Worm (Caenorhabditis elegans) whole organism, late embryonic: ENCODE data around the gene fkh-5.

Experiments
- C08G9.2 ChIP-seq: sonication (generic microtip); optimal IDR thresholded peaks from 2 replicates; lab custom pipeline; 2016; ENCODE audit warnings: mild to moderate bottlenecking, missing genetic modification characterization, moderate library complexity, missing compliant biosample characterization
- C38D4.7 ChIP-seq: fragments of 200-800 bp; sonication (Bioruptor generic); optimal IDR thresholded peaks from 2 replicates; lab custom pipeline; 2018; ENCODE audit warnings: mild to moderate bottlenecking, missing genetic modification characterization, moderate library complexity, missing compliant biosample characterization
- F13H6.1 ChIP-seq: sonication (generic microtip); optimal IDR thresholded peaks from 2 replicates; lab custom pipeline; 2016; ENCODE audit warnings: missing genetic modification characterization, missing compliant biosample characterization
- T23F11.4 ChIP-seq: fragments of 200-800 bp; sonication (Bioruptor generic); optimal IDR thresholded peaks from 2 replicates; lab custom pipeline; 2018; ENCODE audit warnings: mild to moderate bottlenecking, missing genetic modification characterization, missing compliant biosample characterization
- ahr-1 ChIP-seq: sonication (generic microtip); optimal IDR thresholded peaks from 2 replicates; lab custom pipeline; 2016; ENCODE audit warnings: missing genetic modification characterization, missing compliant biosample characterization
- ceh-14 ChIP-seq: sonication (generic microtip); optimal IDR thresholded peaks from 2 replicates; lab custom pipeline; 2016; ENCODE audit warnings: missing genotype, missing genetic modification characterization, missing compliant biosample characterization
- ceh-2 ChIP-seq: sonication (generic microtip); optimal IDR thresholded peaks from 2 replicates; lab custom pipeline; 2016; ENCODE audit warnings: missing genotype, missing genetic modification characterization, missing compliant biosample characterization
- ceh-24 ChIP-seq: sonication (generic microtip); optimal IDR thresholded peaks from 2 replicates; lab custom pipeline; 2016; ENCODE audit warnings: mild to moderate bottlenecking, missing genetic modification characterization, missing compliant biosample characterization
- ceh-48 ChIP-seq: sonication (generic microtip); optimal IDR thresholded peaks from 2 replicates; lab custom pipeline; 2016; ENCODE audit warnings: missing genetic modification characterization, inconsistent platforms, missing compliant biosample characterization
- ceh-6 ChIP-seq: fragments of 200-800 bp; sonication (Bioruptor generic); optimal IDR thresholded peaks from 2 replicates; lab custom pipeline; 2018; ENCODE audit warnings: mild to moderate bottlenecking, missing genetic modification characterization, missing compliant biosample characterization
- elt-4 ChIP-seq: sonication (generic microtip); optimal IDR thresholded peaks from 2 replicates; lab custom pipeline; 2016; ENCODE audit warnings: missing genetic modification characterization, missing compliant biosample characterization
- ets-4 ChIP-seq: sonication (generic microtip); optimal IDR thresholded peaks from 2 replicates; lab custom pipeline; 2016; ENCODE audit warnings: missing genetic modification characterization, missing compliant biosample characterization
- fkh-10 ChIP-seq: fragments of 150-350 bp; optimal IDR thresholded peaks from 2 replicates; lab custom pipeline; 2014; ENCODE audit warnings: missing biosample characterization, missing genetic modification reagents, missing genetic modification characterization
- fkh-6 ChIP-seq: sonication (generic microtip); optimal IDR thresholded peaks from 2 replicates; lab custom pipeline; 2016; ENCODE audit warnings: missing genetic modification characterization, missing compliant biosample characterization
- gmeb-2 ChIP-seq: sonication (generic microtip); optimal IDR thresholded peaks from 2 replicates; lab custom pipeline; 2016; ENCODE audit warnings: missing genetic modification characterization, inconsistent platforms, missing compliant biosample characterization
- hlh-30 ChIP-seq: sonication (generic microtip); optimal IDR thresholded peaks from 2 replicates; lab custom pipeline; 2017; ENCODE audit warnings: antibody characterized with exemption, missing genetic modification characterization, missing compliant biosample characterization; ENCODE audit not compliant: insufficient read depth
- hlh-6 ChIP-seq: sonication (generic microtip); optimal IDR thresholded peaks from 2 replicates; lab custom pipeline; 2016; ENCODE audit warnings: missing genotype, missing genetic modification characterization, missing compliant biosample characterization
- lin-11 ChIP-seq: fragments of 200-800 bp; sonication (Bioruptor generic); optimal IDR thresholded peaks from 2 replicates; lab custom pipeline; 2018; ENCODE audit warnings: mild to moderate bottlenecking, missing genetic modification characterization, missing compliant biosample characterization
- madf-2 ChIP-seq: sonication (generic microtip); optimal IDR thresholded peaks from 2 replicates; lab custom pipeline; 2017; ENCODE audit warnings: missing genetic modification characterization, missing compliant biosample characterization
- npax-4 ChIP-seq: sonication (generic microtip); optimal IDR thresholded peaks from 2 replicates; lab custom pipeline; 2016; ENCODE audit warnings: missing genetic modification characterization, missing compliant biosample characterization
- odd-2 ChIP-seq: sonication (generic microtip); optimal IDR thresholded peaks from 2 replicates; lab custom pipeline; 2017; ENCODE audit warnings: antibody characterized with exemption, mild to moderate bottlenecking, missing genetic modification characterization, missing compliant biosample characterization
- pat-9 ChIP-seq: fragments of 200-800 bp; sonication (Bioruptor generic); optimal IDR thresholded peaks from 2 replicates; lab custom pipeline; 2018; ENCODE audit warnings: mild to moderate bottlenecking, missing genetic modification characterization, moderate library complexity, missing compliant biosample characterization
- pha-4 ChIP-seq: fragments of 150-350 bp; optimal IDR thresholded peaks from 2 replicates; lab custom pipeline; 2018; ENCODE audit warnings: missing biosample characterization, missing genetic modification reagents, missing genetic modification characterization
- pqm-1 ChIP-seq: sonication (generic microtip); optimal IDR thresholded peaks from 2 replicates; lab custom pipeline; 2016; ENCODE audit warnings: missing genetic modification characterization, missing compliant biosample characterization
- pros-1 ChIP-seq: fragments of 150-350 bp; optimal IDR thresholded peaks from 2 replicates; lab custom pipeline; 2014; ENCODE audit warnings: missing biosample characterization, missing genetic modification reagents, missing genetic modification characterization
- ref-2 ChIP-seq: sonication (generic microtip); optimal IDR thresholded peaks from 2 replicates; lab custom pipeline; 2016; ENCODE audit warnings: missing genetic modification characterization, missing compliant biosample characterization
- sox-4 ChIP-seq: sonication (generic microtip); optimal IDR thresholded peaks from 2 replicates; lab custom pipeline; 2017; ENCODE audit warnings: mild to moderate bottlenecking, missing genetic modification characterization, inconsistent platforms, missing compliant biosample characterization
- syd-9 ChIP-seq: sonication (generic microtip); optimal IDR thresholded peaks from 2 replicates; lab custom pipeline; 2016; ENCODE audit warnings: mild to moderate bottlenecking, missing genetic modification characterization, moderate library complexity, missing compliant biosample characterization
- tbx-2 ChIP-seq: sonication (generic microtip); optimal IDR thresholded peaks from 2 replicates; lab custom pipeline; 2016; ENCODE audit warnings: missing genetic modification characterization, missing compliant biosample characterization
- tbx-7 ChIP-seq: sonication (generic microtip); optimal IDR thresholded peaks from 2 replicates; lab custom pipeline; 2016; ENCODE audit warnings: missing genotype, missing genetic modification characterization, missing compliant biosample characterization
- ttx-3 ChIP-seq: sonication (generic microtip); optimal IDR thresholded peaks from 2 replicates; lab custom pipeline; 2016; ENCODE audit warnings: missing genetic modification reagents, missing genetic modification characterization, missing compliant biosample characterization
- unc-86 ChIP-seq: sonication (generic microtip); optimal IDR thresholded peaks from 2 replicates; lab custom pipeline; 2016; ENCODE audit warnings: missing genetic modification characterization, missing compliant biosample characterization
- zip-5 ChIP-seq: sonication (generic microtip); optimal IDR thresholded peaks from 2 replicates; lab custom pipeline; 2016; ENCODE audit warnings: missing genetic modification characterization, missing compliant biosample characterization
- ztf-16 ChIP-seq: sonication (generic microtip); optimal IDR thresholded peaks from 2 replicates; lab custom pipeline; 2017; ENCODE audit warnings: missing genetic modification characterization, missing compliant biosample characterization

fkh-5 gene

DNA sequence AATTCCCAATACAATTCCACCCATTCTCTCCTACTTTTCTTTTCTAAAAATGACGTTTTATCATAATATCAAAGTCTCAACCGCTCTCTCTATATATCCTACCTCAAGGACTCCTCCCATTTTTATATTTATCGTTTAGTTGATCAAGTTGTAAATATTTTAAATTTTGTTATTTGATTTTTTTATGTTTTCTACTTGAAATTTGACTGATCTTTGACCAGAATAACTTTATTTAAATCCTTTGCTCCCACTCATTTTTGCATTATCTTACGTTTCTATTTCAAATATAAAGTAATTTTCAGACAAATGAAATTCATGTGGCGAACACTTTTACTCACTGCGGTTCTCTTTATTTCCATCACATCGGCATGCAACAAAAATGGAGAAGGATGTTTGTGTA lies 7.0 kb upstream of the fkh-5 start, which contains the start of the genes acbp-7 and F26A1.19:
Gene acbp-7, plus strand, starts transcription at position 301 of the 400 bp plus-strand sequence.
Gene F26A1.19, plus strand, starts transcription at position 303 of the 400 bp plus-strand sequence.
- TF ChIP-seq sox-4 (tag; lab: Kevin White, UChicago) (no peak), pat-9 (tag; lab: Kevin White, UChicago) (no peak), tbx-2 (tag; lab: Kevin White, UChicago) (no peak), ceh-2 (no peak), elt-4 (tag; lab: Kevin White, UChicago) (no peak)
- TF ChIP-seq, all 69 proteins: peak for 0

DNA sequence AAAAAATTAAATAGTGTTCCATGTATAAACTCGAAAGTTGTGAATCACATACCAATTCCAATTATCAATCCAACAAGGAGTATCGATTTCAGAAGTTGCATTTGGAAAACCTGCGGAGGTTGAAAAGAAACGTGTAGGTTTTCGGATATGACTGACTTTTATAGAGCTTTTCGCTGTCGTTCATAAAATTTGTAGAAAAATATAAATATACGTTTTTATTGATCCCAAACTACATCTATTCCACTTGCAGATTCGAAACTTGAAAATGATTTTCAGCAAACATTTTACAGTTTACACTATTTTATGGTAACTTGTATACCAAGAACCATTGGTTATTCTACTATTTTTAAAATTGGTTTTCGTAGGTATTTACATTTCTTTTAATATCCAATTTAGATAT lies 2.3 kb upstream of the fkh-5 start, which contains the start of gene clec-156:
Gene clec-156, minus strand, starts transcription at position 101 of the 400 bp plus-strand sequence.
- TF ChIP-seq T23F11.4 (GFP tag; lab: Kevin White, UChicago) (no peak), ztf-16 (no peak), tbx-2 (tag; lab: Kevin White, UChicago) (no peak), fkh-10 (GFP tag; lab: Kevin White, UChicago) (no peak), lin-11 (tag; lab: Kevin White, UChicago) (no peak), pha-4 (no peak), pros-1 (no peak), madf-2 (no peak), C08G9.2 (tag; lab: Kevin White, UChicago) (no peak), ahr-1 (tag; lab: Kevin White, UChicago) (no peak)

DNA sequence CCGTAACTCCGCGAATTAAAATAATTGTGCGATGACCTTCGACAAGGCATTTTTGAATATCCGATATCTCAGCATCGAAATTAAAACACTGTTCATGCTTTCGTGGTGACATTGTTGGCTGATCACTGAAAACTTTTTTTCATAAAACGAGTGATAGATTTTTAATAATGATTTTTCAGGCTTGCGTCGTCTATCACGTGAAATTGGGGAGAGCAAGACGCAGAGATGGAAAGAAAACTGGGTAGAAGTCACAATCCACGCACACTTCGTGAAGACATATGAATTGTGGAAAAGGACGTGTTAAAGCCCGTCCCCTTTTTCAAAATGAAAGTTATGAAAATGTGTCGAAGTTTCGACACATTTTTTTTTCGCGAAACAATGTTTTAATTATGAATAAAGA lies 5.3 kb downstream of the fkh-5 start, which contains the start of gene nonu-1:
Gene nonu-1, minus strand, starts transcription at position 169 of the 400 bp plus-strand sequence.
- TF ChIP-seq pat-9 (tag; lab: Kevin White, UChicago) (no peak), hlh-30 (tag; lab: Kevin White, UChicago) (peak; percentile 81)

DNA sequence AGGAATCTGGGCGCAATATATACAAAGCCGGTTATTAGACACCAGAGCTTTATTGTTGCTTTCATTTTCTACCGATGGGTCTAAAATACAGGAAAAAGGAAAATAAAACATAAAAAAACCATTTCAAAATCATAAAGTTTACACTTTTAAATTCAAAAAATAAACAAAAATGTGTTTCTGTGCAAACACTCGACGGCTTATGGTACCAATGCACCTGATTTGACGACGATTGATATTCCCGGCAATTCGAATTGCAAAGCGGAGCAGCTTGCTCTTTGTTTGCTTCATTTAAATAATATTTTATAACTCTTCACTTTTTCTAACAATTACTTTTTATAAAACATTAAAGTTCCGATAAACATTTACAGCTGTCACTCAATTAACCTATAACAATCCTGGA lies 5.7 kb downstream of the fkh-5 start, which contains the start of gene F26A1.1:
Gene F26A1.1, plus strand, starts transcription at position 369 of the 400 bp plus-strand sequence.
- no peak for TF ChIP-seq ttx-3 (tag; lab: Kevin White, UChicago)
- no peak for TF ChIP-seq tbx-7
- TF ChIP-seq odd-2 (tag; lab: Kevin White, UChicago): no peak
- TF ChIP-seq ref-2 (tag; lab: Kevin White, UChicago): no peak
- no peak for TF ChIP-seq zip-5
- TF ChIP-seq ceh-14 (tag; lab: Kevin White, UChicago): no peak
- TF ChIP-seq ceh-48 (tag; lab: Kevin White, UChicago): no peak
- TF ChIP-seq ceh-24 (tag; lab: Kevin White, UChicago): no peak
- TF ChIP-seq pat-9 (tag; lab: Kevin White, UChicago): no peak

DNA sequence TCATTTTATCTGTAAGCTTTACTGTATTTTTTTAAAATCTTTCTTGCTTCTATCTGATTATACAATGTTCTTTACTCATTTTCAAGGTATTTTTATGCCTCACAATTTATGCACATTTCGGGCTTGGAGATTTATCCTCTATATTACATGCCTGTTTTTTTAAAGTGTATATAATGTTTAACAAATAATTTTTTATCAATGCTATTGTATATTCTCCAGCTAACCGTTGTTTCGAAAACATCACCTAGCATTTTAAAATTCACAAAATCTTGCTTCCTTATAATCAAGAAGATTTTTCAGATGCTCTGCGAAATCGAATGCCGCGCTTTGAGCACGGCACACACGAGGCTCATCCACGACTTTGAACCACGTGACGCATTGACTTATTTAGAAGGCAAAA lies 7.6 kb downstream of the fkh-5 start, which contains the start of gene ced-4:
Gene ced-4, plus strand, starts transcription at position 301 of the 400 bp plus-strand sequence.
- TF ChIP-seq pat-9 (tag; lab: Kevin White, UChicago) (no peak), unc-86 (tag; lab: Kevin White, UChicago) (no peak), pqm-1 (tag; lab: Kevin White, UChicago) (no peak), F13H6.1 (tag; lab: Kevin White, UChicago) (no peak), ahr-1 (tag; lab: Kevin White, UChicago) (no peak), zip-5 (no peak), C38D4.7 (GFP tag; lab: Kevin White, UChicago) (no peak), lin-11 (tag; lab: Kevin White, UChicago) (no peak), ceh-6 (GFP tag; lab: Kevin White, UChicago) (no peak), fkh-6 (tag; lab: Kevin White, UChicago) (no peak), syd-9 (no peak), npax-4 (no peak), ets-4 (no peak), tbx-2 (tag; lab: Kevin White, UChicago) (no peak), hlh-6 (tag; lab: Kevin White, UChicago) (no peak), gmeb-2 (no peak)
